Fruit fly (Drosophila melanogaster): ENCODE data around the gene RacGAP84C.

dm6 chr3R:7313034-7313433 lies 27.3 kb downstream of the RacGAP84C start:
- TF ChIP-seq EcR (GFP tag; optimal IDR thresholded peaks at IDR 0.05) (peak; percentile 73), Pif1B (GFP tag; optimal IDR thresholded peaks at IDR 0.05) (no peak), CG15710 (tag; optimal IDR thresholded peaks at IDR 0.05) (no peak)

Measured in whole organism, pupa.